Worm (Caenorhabditis elegans) whole organism, young adult: ENCODE results near the gene F44E2.8.

Source experiments
- C06A6.2 ChIP-seq: fragments of 200-800 bp; sonication (Bioruptor generic); conservative IDR thresholded peaks from 2 replicates; pipeline ENCODE4 v1.3.6; 2022; ENCODE audit warnings: missing genetic modification characterization, missing compliant biosample characterization
- F23B12.7 ChIP-seq: sonication (generic microtip); optimal IDR thresholded peaks from 2 replicates; lab custom pipeline; 2017; ENCODE audit warnings: missing genetic modification characterization, mild to moderate bottlenecking, missing compliant biosample characterization, antibody characterized with exemption, moderate library complexity; ENCODE audit not compliant: insufficient read depth
- F37B4.10 ChIP-seq: fragments of 200-800 bp; sonication (Bioruptor generic); IDR thresholded peaks from 2 replicates; pipeline ENCODE4 v1.3.6; 2022; ENCODE audit warnings: missing genetic modification characterization, missing compliant biosample characterization
- K12H6.12 ChIP-seq: fragments of 200-800 bp; sonication (Bioruptor generic); optimal IDR thresholded peaks from 2 replicates; lab custom pipeline; 2018; ENCODE audit warnings: mild to moderate bottlenecking, missing genetic modification characterization, missing compliant biosample characterization
- ama-1 ChIP-seq, 3 experiments: fragments of 150-350 bp in 1 of 3; sonication (generic microtip) in 2 of 3; optimal IDR thresholded peaks; 2 replicates each; lab custom pipeline; 2014 to 2018; ENCODE audit warnings: missing biosample characterization in 2 of 3, missing genetic modification characterization in 2 of 3, missing genetic modification reagents in 2 of 3
- lag-1 ChIP-seq: fragments of 200-800 bp; sonication (Bioruptor generic); IDR thresholded peaks from 2 replicates; pipeline ENCODE4 v1.3.6; 2022; ENCODE audit warnings: missing genetic modification reagents, missing genetic modification characterization, missing compliant biosample characterization
- lin-35 ChIP-seq, 3 experiments: fragments of 150-350 bp in 2 of 3; sonication (generic microtip) in 1 of 3; optimal IDR thresholded peaks; 2 replicates each; lab custom pipeline; 2014 to 2018; ENCODE audit warnings: missing biosample characterization in 3 of 3, missing genetic modification characterization in 3 of 3, missing genetic modification reagents in 3 of 3
- nhr-80 ChIP-seq: sonication (generic microtip); optimal IDR thresholded peaks from 2 replicates; lab custom pipeline; 2016; ENCODE audit warnings: missing genetic modification characterization, missing compliant biosample characterization
- nhr-90 ChIP-seq: sonication (generic microtip); optimal IDR thresholded peaks from 2 replicates; lab custom pipeline; 2016; ENCODE audit warnings: missing genotype, mild to moderate bottlenecking, missing genetic modification characterization, missing compliant biosample characterization
- snpc-4 ChIP-seq, 5 experiments: fragments of 150-350 bp in 1 of 5; sonication (generic microtip) in 4 of 5; optimal IDR thresholded peaks; 2 replicates each; lab custom pipeline; 2014 to 2018; ENCODE audit warnings: missing genetic modification characterization in 5 of 5, missing biosample characterization in 3 of 5, antibody characterized with exemption in 2 of 5, mild to moderate bottlenecking in 2 of 5, missing compliant biosample characterization in 2 of 5, missing genotype in 2 of 5, moderate library complexity in 2 of 5, missing genetic modification reagents in 1 of 5
- unc-62 ChIP-seq: fragments of 150-350 bp; optimal IDR thresholded peaks from 2 replicates; lab custom pipeline; 2014; ENCODE audit warnings: missing biosample characterization, missing genetic modification reagents, missing genetic modification characterization
- ztf-22 ChIP-seq: fragments of 200-800 bp; sonication (Bioruptor generic); optimal IDR thresholded peaks from 2 replicates; lab custom pipeline; 2018; ENCODE audit warnings: mild to moderate bottlenecking, missing genetic modification characterization, moderate library complexity, missing compliant biosample characterization

- TF ChIP-seq nhr-90 (tag; lab: Kevin White, UChicago) (no peak), K12H6.12 (no peak), F23B12.7 (tag; lab: Kevin White, UChicago) (no peak), F37B4.10 (GFP tag; lab: Robert Waterston, UW) (no peak), snpc-4 (GFP tag; optimal IDR thresholded peaks at IDR 0.05; lab: Kevin White, UChicago) (no peak), snpc-4 (tag; optimal IDR thresholded peaks at IDR 0.05; lab: Kevin White, UChicago) (no peak), nhr-80 (tag; lab: Kevin White, UChicago) (no peak), C06A6.2 (GFP tag; lab: Robert Waterston, UW) (no peak), lag-1 (GFP tag; lab: Robert Waterston, UW) (no peak), ama-1 (optimal IDR thresholded peaks at IDR 0.05; lab: Kevin White, UChicago) (no peak), ama-1 (GFP tag; optimal IDR thresholded peaks at IDR 0.05; lab: Kevin White, UChicago) (no peak), ztf-22 (GFP tag; lab: Kevin White, UChicago) (no peak), lin-35 (GFP tag; optimal IDR thresholded peaks at IDR 0.05; lab: Kevin White, UChicago) (no peak), unc-62 (GFP tag; lab: Kevin White, UChicago) (no peak)
These were observed at the start of gene F44E2.8 for ce11 chrIII:8849507-8849906.
